Worm (Caenorhabditis elegans) whole organism, late embryonic: Measurements from ENCODE around the gene CC8.3.

Experiments
- mec-3 ChIP-seq: sonication (generic microtip); optimal IDR thresholded peaks from 2 replicates; lab custom pipeline; 2016; ENCODE audit warnings: borderline replicate concordance, missing genetic modification characterization, missing compliant biosample characterization
- tbx-7 ChIP-seq: sonication (generic microtip); optimal IDR thresholded peaks from 2 replicates; lab custom pipeline; 2016; ENCODE audit warnings: missing genotype, missing genetic modification characterization, missing compliant biosample characterization

DNA sequence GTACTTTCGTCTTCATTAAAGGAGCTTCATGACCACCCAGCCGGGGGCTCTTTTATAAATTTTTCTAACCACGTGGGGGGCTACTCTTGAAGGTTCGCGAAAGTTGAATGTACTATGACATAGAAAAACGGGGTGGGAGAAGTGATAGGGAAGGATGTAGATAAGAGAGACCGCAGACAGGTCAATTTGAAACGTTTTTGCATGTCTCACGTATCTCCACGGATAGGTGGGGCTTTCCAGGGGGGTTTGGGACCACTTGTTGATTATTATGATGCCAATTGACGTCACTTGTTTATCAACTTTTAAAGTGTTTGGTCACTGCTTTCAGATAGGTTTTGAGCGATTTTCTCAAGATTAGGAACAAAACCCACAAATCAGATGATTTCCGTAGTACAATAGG lies 5.5 kb upstream of the CC8.3 start:
- TF ChIP-seq tbx-7 (tag; lab: Kevin White, UChicago) = no peak
- TF ChIP-seq mec-3 (tag; lab: Kevin White, UChicago) = no peak
